Worm (Caenorhabditis elegans): Measurements from ENCODE around the gene daf-4.

DNA sequence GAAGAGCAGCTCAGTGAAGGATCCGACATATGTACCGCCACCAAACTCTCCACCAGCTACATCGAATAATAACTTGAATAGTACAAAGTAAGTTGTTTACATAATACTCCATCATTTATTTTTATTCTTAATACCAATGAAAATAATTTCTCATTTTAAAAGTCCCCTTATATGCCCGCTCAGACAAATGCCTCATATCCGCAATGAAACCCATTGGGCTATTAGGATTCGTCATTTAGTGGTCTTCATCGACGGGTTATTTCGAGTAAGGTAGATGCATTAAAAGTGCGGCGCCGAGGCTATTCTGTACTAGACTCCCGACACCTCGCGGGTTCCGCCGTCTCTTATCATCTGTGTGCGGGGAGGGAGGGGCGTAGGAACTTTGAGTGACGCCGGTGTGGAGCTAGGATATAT lies 28.8 kb downstream of the daf-4 start:
- no peak for TF ChIP-seq nhr-237 (tag; optimal IDR thresholded peaks at IDR 0.05)
- TF ChIP-seq C34F6.9 (tag; optimal IDR thresholded peaks at IDR 0.05): no peak
- TF ChIP-seq nhr-10 (tag; optimal IDR thresholded peaks at IDR 0.05): no peak
- no peak for TF ChIP-seq zag-1 (tag; optimal IDR thresholded peaks at IDR 0.05)
- no peak for TF ChIP-seq peb-1 (tag; optimal IDR thresholded peaks at IDR 0.05)
- peak; percentile 38 for TF ChIP-seq F13H6.1 (tag; optimal IDR thresholded peaks at IDR 0.05)
- no peak for TF ChIP-seq aly-2 (tag; optimal IDR thresholded peaks at IDR 0.05)
- peak; percentile 23 for TF ChIP-seq lin-13 (GFP tag; optimal IDR thresholded peaks at IDR 0.05)
- no peak for TF ChIP-seq elt-1 (tag; optimal IDR thresholded peaks at IDR 0.05)
- peak; percentile 96 for TF ChIP-seq snpc-4 (tag; optimal IDR thresholded peaks at IDR 0.05)
